Fruit fly (Drosophila melanogaster) S2 (cell line): ENCODE data around the gene Psn.

Experiments
- CG8478 ChIP-seq: fragments of >200 bp; optimal IDR thresholded peaks from 2 replicates; lab custom pipeline; 2018
- CTCF ChIP-seq, 2 experiments: fragments of >200 bp; optimal IDR thresholded peaks; 2 replicates each; lab custom pipeline; 2018

- TF ChIP-seq CTCF (optimal IDR thresholded peaks at IDR 0.05; lab: Kevin White, UChicago) (no peak), CG8478 (no peak)
These were observed 47.3 kb upstream of the Psn start for dm6 chr3L:20385006-20385405.
